Worm (Caenorhabditis elegans) whole organism, L1 larva: ENCODE measurements around the gene C55A6.6.

ENCODE experiments used
- C04F5.9 ChIP-seq: sonication (generic microtip); optimal IDR thresholded peaks from 2 replicates; lab custom pipeline; 2016; ENCODE audit warnings: missing genetic modification characterization, missing compliant biosample characterization
- C16A3.4 ChIP-seq: fragments of 150-350 bp; optimal IDR thresholded peaks from 2 replicates; lab custom pipeline; 2014; ENCODE audit warnings: missing biosample characterization, missing genetic modification characterization
- C34B4.2 ChIP-seq: sonication (generic microtip); optimal IDR thresholded peaks from 2 replicates; lab custom pipeline; 2017; ENCODE audit warnings: mild to moderate bottlenecking, missing genetic modification characterization, missing compliant biosample characterization
- Y116A8C.19 ChIP-seq: sonication (generic microtip); optimal IDR thresholded peaks from 2 replicates; lab custom pipeline; 2016; ENCODE audit warnings: missing compliant biosample characterization, missing genetic modification characterization, borderline replicate concordance
- alr-1 ChIP-seq: fragments of 200-800 bp; sonication (Bioruptor generic); optimal IDR thresholded peaks from 2 replicates; lab custom pipeline; 2018; ENCODE audit warnings: borderline replicate concordance, mild to moderate bottlenecking, missing genetic modification characterization, missing compliant biosample characterization
- aly-2 ChIP-seq: fragments of 150-350 bp; optimal IDR thresholded peaks from 2 replicates; lab custom pipeline; 2014; ENCODE audit warnings: missing biosample characterization, missing genetic modification characterization
- blmp-1 ChIP-seq: fragments of 150-350 bp; optimal IDR thresholded peaks from 2 replicates; lab custom pipeline; 2014; ENCODE audit warnings: missing biosample characterization, missing genetic modification characterization
- ceh-8 ChIP-seq: fragments of 200-800 bp; sonication (Bioruptor generic); optimal IDR thresholded peaks from 2 replicates; lab custom pipeline; 2018; ENCODE audit warnings: mild to moderate bottlenecking, missing genetic modification characterization, moderate library complexity, missing compliant biosample characterization
- ceh-82 ChIP-seq, 3 experiments: fragments of 150-350 bp in 1 of 3; sonication (generic microtip) in 2 of 3; optimal IDR thresholded peaks; 2 replicates each; lab custom pipeline; 2014 to 2017; ENCODE audit warnings: missing biosample characterization in 3 of 3, missing genetic modification characterization in 3 of 3
- ceh-90 ChIP-seq: sonication (generic microtip); optimal IDR thresholded peaks from 2 replicates; lab custom pipeline; 2016; ENCODE audit warnings: missing genetic modification characterization, missing compliant biosample characterization
- ces-1 ChIP-seq: fragments of 150-350 bp; optimal IDR thresholded peaks from 2 replicates; lab custom pipeline; 2014; ENCODE audit warnings: missing biosample characterization, missing genetic modification reagents, missing genetic modification characterization
- dpl-1 ChIP-seq, 3 experiments: fragments of 150-350 bp in 2 of 3; sonication (generic microtip) in 1 of 3; optimal IDR thresholded peaks; 2 replicates each; lab custom pipeline; 2014 to 2017; ENCODE audit warnings: missing biosample characterization in 3 of 3, missing genetic modification characterization in 3 of 3, missing genetic modification reagents in 3 of 3
- dsc-1 ChIP-seq: sonication (generic microtip); optimal IDR thresholded peaks from 2 replicates; lab custom pipeline; 2016; ENCODE audit warnings: mild to moderate bottlenecking, missing genetic modification characterization, missing compliant biosample characterization
- efl-3 ChIP-seq: fragments of 200-800 bp; sonication (Bioruptor generic); optimal IDR thresholded peaks from 2 replicates; lab custom pipeline; 2018; ENCODE audit warnings: mild to moderate bottlenecking, missing genetic modification characterization, missing compliant biosample characterization
- egl-13 ChIP-seq: sonication (generic microtip); optimal IDR thresholded peaks from 2 replicates; lab custom pipeline; 2016; ENCODE audit warnings: missing genotype, missing genetic modification reagents, missing genetic modification characterization, missing compliant biosample characterization
- elt-2 ChIP-seq: sonication (generic microtip); optimal IDR thresholded peaks from 2 replicates; lab custom pipeline; 2016; ENCODE audit warnings: missing genetic modification characterization, mild to moderate bottlenecking, inconsistent platforms, missing compliant biosample characterization, missing genetic modification reagents
- elt-3 ChIP-seq, 6 experiments: fragments of 150-350 bp in 1 of 6; sonication (generic microtip); optimal IDR thresholded peaks; 2 replicates each; lab custom pipeline; 2017 to 2018; ENCODE audit warnings: missing biosample characterization in 6 of 6, missing genetic modification characterization in 6 of 6, inconsistent platforms in 1 of 6
- fkh-10 ChIP-seq: sonication (generic microtip); optimal IDR thresholded peaks from 2 replicates; lab custom pipeline; 2017; ENCODE audit warnings: missing biosample characterization, missing genetic modification reagents, missing genetic modification characterization
- fkh-8 ChIP-seq: sonication (generic microtip); optimal IDR thresholded peaks from 2 replicates; lab custom pipeline; 2016; ENCODE audit warnings: mild to moderate bottlenecking, missing genetic modification characterization, missing compliant biosample characterization
- fos-1 ChIP-seq: fragments of 150-350 bp; optimal IDR thresholded peaks from 2 replicates; lab custom pipeline; 2014; ENCODE audit warnings: missing biosample characterization, missing genetic modification characterization
- grh-1 ChIP-seq: fragments of 200-800 bp; sonication (Bioruptor generic); IDR thresholded peaks from 2 replicates; pipeline ENCODE4 v1.3.6; 2022; ENCODE audit warnings: missing genetic modification reagents, missing genetic modification characterization, missing compliant biosample characterization
- hlh-17 ChIP-seq: fragments of 200-800 bp; sonication (Bioruptor generic); optimal IDR thresholded peaks from 2 replicates; lab custom pipeline; 2018; ENCODE audit warnings: missing genetic modification characterization, mild to moderate bottlenecking, missing compliant biosample characterization, moderate library complexity, borderline replicate concordance
- hpl-2 ChIP-seq: fragments of 150-350 bp; optimal IDR thresholded peaks from 2 replicates; lab custom pipeline; 2014; ENCODE audit warnings: missing biosample characterization, missing genetic modification reagents, missing genetic modification characterization
- irx-1 ChIP-seq: sonication (generic microtip); optimal IDR thresholded peaks from 2 replicates; lab custom pipeline; 2016; ENCODE audit warnings: missing genetic modification characterization, missing compliant biosample characterization
- lin-13 ChIP-seq: fragments of 150-350 bp; optimal IDR thresholded peaks from 2 replicates; lab custom pipeline; 2014; ENCODE audit warnings: missing biosample characterization, missing genetic modification reagents, missing genetic modification characterization
- lin-14 ChIP-seq: fragments of 200-800 bp; sonication (Bioruptor generic); optimal IDR thresholded peaks from 2 replicates; lab custom pipeline; 2018; ENCODE audit warnings: mild to moderate bottlenecking, missing genetic modification characterization, moderate library complexity, missing compliant biosample characterization
- lin-15B ChIP-seq: fragments of 150-350 bp; sonication (generic microtip); optimal IDR thresholded peaks from 3 replicates; lab custom pipeline; 2014; ENCODE audit warnings: missing biosample characterization, missing genetic modification characterization
- lir-3 ChIP-seq: sonication (generic microtip); optimal IDR thresholded peaks from 2 replicates; lab custom pipeline; 2016; ENCODE audit warnings: mild to moderate bottlenecking, missing genetic modification characterization, moderate library complexity, missing compliant biosample characterization; ENCODE audit not compliant: poor library complexity
- lsy-2 ChIP-seq, 2 experiments: fragments of 150-350 bp; optimal IDR thresholded peaks; 2 replicates each; lab custom pipeline; 2014; ENCODE audit warnings: missing biosample characterization in 2 of 2, missing genetic modification characterization in 2 of 2
- nhr-11 ChIP-seq: fragments of 150-350 bp; optimal IDR thresholded peaks from 2 replicates; lab custom pipeline; 2014; ENCODE audit warnings: missing biosample characterization, missing genetic modification characterization
- nhr-19 ChIP-seq: fragments of 200-800 bp; sonication (Bioruptor generic); conservative IDR thresholded peaks from 2 replicates; pipeline ENCODE4 v1.3.6; 2022; ENCODE audit warnings: missing genetic modification characterization, missing compliant biosample characterization
- nhr-20 ChIP-seq: sonication (generic microtip); optimal IDR thresholded peaks from 2 replicates; lab custom pipeline; 2016; ENCODE audit warnings: mild to moderate bottlenecking, missing genetic modification characterization, missing compliant biosample characterization
- nhr-237 ChIP-seq: fragments of 150-350 bp; optimal IDR thresholded peaks from 2 replicates; lab custom pipeline; 2014; ENCODE audit warnings: missing biosample characterization, missing genetic modification characterization
- nhr-28 ChIP-seq: fragments of 150-350 bp; optimal IDR thresholded peaks from 2 replicates; lab custom pipeline; 2014; ENCODE audit warnings: missing biosample characterization, missing genetic modification characterization
- nhr-77 ChIP-seq: fragments of 150-350 bp; optimal IDR thresholded peaks from 2 replicates; lab custom pipeline; 2014; ENCODE audit warnings: missing biosample characterization, missing genetic modification characterization
- nhr-84 ChIP-seq: sonication (generic microtip); optimal IDR thresholded peaks from 2 replicates; lab custom pipeline; 2017; ENCODE audit warnings: missing biosample characterization, missing genetic modification characterization
- nhr-85 ChIP-seq: sonication (generic microtip); peaks from one replicate; lab custom pipeline; 2016; ENCODE audit warnings: missing genetic modification characterization, inconsistent platforms, missing compliant biosample characterization
- pqm-1 ChIP-seq: sonication (generic microtip); optimal IDR thresholded peaks from 3 replicates; lab custom pipeline; 2017; ENCODE audit warnings: missing biosample characterization, missing genetic modification characterization
- rnt-1 ChIP-seq: sonication (generic microtip); optimal IDR thresholded peaks from 2 replicates; lab custom pipeline; 2016; ENCODE audit warnings: mild to moderate bottlenecking, missing genetic modification characterization, moderate library complexity, missing compliant biosample characterization
- skn-1 ChIP-seq: fragments of 150-350 bp; optimal IDR thresholded peaks from 2 replicates; lab custom pipeline; 2014; ENCODE audit warnings: missing biosample characterization, missing genetic modification characterization
- snpc-4 ChIP-seq: fragments of 150-350 bp; optimal IDR thresholded peaks from 2 replicates; lab custom pipeline; 2014; ENCODE audit warnings: missing biosample characterization, missing genetic modification characterization
- snu-23 ChIP-seq: sonication (generic microtip); optimal IDR thresholded peaks from 2 replicates; lab custom pipeline; 2016; ENCODE audit warnings: missing genetic modification characterization, missing compliant biosample characterization
- sox-4 ChIP-seq: sonication (generic microtip); optimal IDR thresholded peaks from 2 replicates; lab custom pipeline; 2016; ENCODE audit warnings: missing genetic modification characterization, missing compliant biosample characterization
- sup-37 ChIP-seq: fragments of 200-800 bp; sonication (Bioruptor generic); optimal IDR thresholded peaks from 2 replicates; lab custom pipeline; 2018; ENCODE audit warnings: mild to moderate bottlenecking, missing genetic modification characterization, missing compliant biosample characterization
- swsn-7 ChIP-seq: sonication (generic microtip); optimal IDR thresholded peaks from 2 replicates; lab custom pipeline; 2016; ENCODE audit warnings: missing genetic modification characterization, missing compliant biosample characterization
- tlp-1 ChIP-seq: fragments of 150-350 bp; optimal IDR thresholded peaks from 2 replicates; lab custom pipeline; 2014; ENCODE audit warnings: missing biosample characterization, missing genetic modification characterization
- unc-130 ChIP-seq: fragments of 150-350 bp; optimal IDR thresholded peaks from 2 replicates; lab custom pipeline; 2017; ENCODE audit warnings: missing biosample characterization, missing genetic modification characterization, inconsistent platforms
- unc-30 ChIP-seq: sonication (generic microtip); optimal IDR thresholded peaks from 2 replicates; lab custom pipeline; 2017; ENCODE audit warnings: missing biosample characterization, missing genetic modification characterization
- unc-62 ChIP-seq: fragments of 150-350 bp; optimal IDR thresholded peaks from 2 replicates; lab custom pipeline; 2014; ENCODE audit warnings: missing biosample characterization, missing genetic modification reagents, missing genetic modification characterization
- unc-86 ChIP-seq: sonication (generic microtip); optimal IDR thresholded peaks from 2 replicates; lab custom pipeline; 2016; ENCODE audit warnings: missing genetic modification characterization, missing compliant biosample characterization
- unc-98 ChIP-seq: fragments of 200-800 bp; sonication (Bioruptor generic); IDR thresholded peaks from 2 replicates; pipeline ENCODE4 v1.3.6; 2022; ENCODE audit warnings: missing genetic modification characterization, missing compliant biosample characterization
- vab-15 ChIP-seq: sonication (generic microtip); optimal IDR thresholded peaks from 2 replicates; lab custom pipeline; 2017; ENCODE audit warnings: missing genotype, mild to moderate bottlenecking, missing genetic modification characterization, missing compliant biosample characterization
- xbp-1 ChIP-seq: sonication (generic microtip); optimal IDR thresholded peaks from 2 replicates; lab custom pipeline; 2016; ENCODE audit warnings: missing genetic modification characterization, missing compliant biosample characterization
- ztf-11 ChIP-seq, 2 experiments: sonication (generic microtip); optimal IDR thresholded peaks; 2 replicates each; lab custom pipeline; 2016 to 2017; ENCODE audit warnings: missing genetic modification characterization in 2 of 2, missing biosample characterization in 1 of 2, missing compliant biosample characterization in 1 of 2
- ztf-4 ChIP-seq: fragments of 150-350 bp; optimal IDR thresholded peaks from 2 replicates; lab custom pipeline; 2014; ENCODE audit warnings: missing biosample characterization, missing genetic modification characterization

Gene C55A6.6

DNA sequence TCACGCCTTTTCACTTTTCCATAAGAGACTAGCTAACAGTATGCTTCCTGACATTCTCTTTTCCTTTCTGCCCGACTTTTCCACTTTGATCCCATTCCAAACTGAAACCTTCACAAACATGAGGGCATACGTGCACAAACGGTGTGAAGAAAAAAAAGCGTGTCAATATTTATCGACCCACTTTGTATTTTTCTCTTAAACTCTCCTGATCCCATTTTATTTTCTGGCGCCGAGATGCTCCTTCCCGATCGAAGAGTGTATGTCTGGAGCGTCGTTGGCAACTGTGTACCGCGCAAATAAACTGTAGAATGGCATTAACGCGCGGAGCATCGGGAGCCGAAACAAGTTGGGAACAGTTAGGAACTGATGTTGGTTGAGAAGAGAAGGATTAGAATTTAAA lies 15.0 kb upstream of the C55A6.6 start:
- TF ChIP-seq egl-13 (no peak), C04F5.9 (tag; lab: Kevin White, UChicago) (no peak), hpl-2 (GFP tag; lab: Kevin White, UChicago) (no peak), lsy-2 (tag; optimal IDR thresholded peaks at IDR 0.05; lab: Kevin White, UChicago) (peak in 1 of 2 experiments; percentile 21), dsc-1 (tag; lab: Kevin White, UChicago) (no peak), unc-86 (tag; lab: Kevin White, UChicago) (no peak), nhr-20 (tag; lab: Kevin White, UChicago) (peak; percentile 36), grh-1 (GFP tag; lab: Robert Waterston, UW) (no peak), unc-30 (tag; lab: Kevin White, UChicago) (no peak), alr-1 (tag; lab: Kevin White, UChicago) (no peak), rnt-1 (no peak), aly-2 (tag; lab: Kevin White, UChicago) (no peak), nhr-84 (no peak), lir-3 (no peak), nhr-28 (tag; lab: Kevin White, UChicago) (no peak), fkh-10 (GFP tag; lab: Kevin White, UChicago) (no peak), vab-15 (tag; lab: Kevin White, UChicago) (no peak), blmp-1 (no peak), nhr-237 (no peak), xbp-1 (tag; lab: Kevin White, UChicago) (no peak), hlh-17 (no peak), Y116A8C.19 (tag; lab: Kevin White, UChicago) (no peak), unc-130 (tag; lab: Kevin White, UChicago) (no peak), C34B4.2 (tag; lab: Kevin White, UChicago) (no peak), nhr-19 (no peak), C16A3.4 (tag; lab: Kevin White, UChicago) (no peak), lin-14 (peak; percentile 48), fos-1 (no peak), unc-98 (GFP tag; lab: Robert Waterston, UW) (no peak), ceh-8 (GFP tag; lab: Kevin White, UChicago) (no peak), efl-3 (GFP tag; lab: Kevin White, UChicago) (no peak), ztf-11 (tag; optimal IDR thresholded peaks at IDR 0.05; lab: Kevin White, UChicago) (no peak), swsn-7 (tag; lab: Kevin White, UChicago) (no peak), ceh-90 (tag; lab: Kevin White, UChicago) (no peak), sox-4 (tag; lab: Kevin White, UChicago) (no peak), ceh-82 (tag; optimal IDR thresholded peaks at IDR 0.05; lab: Kevin White, UChicago) (no peak), pqm-1 (tag; lab: Kevin White, UChicago) (no peak), nhr-85 (tag; lab: Kevin White, UChicago) (no peak), ztf-4 (tag; lab: Kevin White, UChicago) (no peak), fkh-8 (tag; lab: Kevin White, UChicago) (no peak), lin-13 (GFP tag; lab: Kevin White, UChicago) (no peak), unc-62 (GFP tag; lab: Kevin White, UChicago) (no peak), ces-1 (GFP tag; lab: Kevin White, UChicago) (no peak), snu-23 (GFP tag; lab: Kevin White, UChicago) (no peak), skn-1 (tag; lab: Kevin White, UChicago) (no peak), nhr-77 (tag; lab: Kevin White, UChicago) (peak; percentile 65), irx-1 (tag; lab: Kevin White, UChicago) (no peak), tlp-1 (tag; lab: Kevin White, UChicago) (no peak), snpc-4 (no peak), nhr-11 (tag; lab: Kevin White, UChicago) (no peak), elt-2 (tag; lab: Kevin White, UChicago) (no peak), elt-3 (tag; optimal IDR thresholded peaks at IDR 0.05; lab: Kevin White, UChicago) (no peak), dpl-1 (GFP tag; optimal IDR thresholded peaks at IDR 0.05; lab: Kevin White, UChicago) (no peak), lin-15B (tag; lab: Kevin White, UChicago) (no peak), sup-37 (GFP tag; lab: Kevin White, UChicago) (no peak)
